Worm (Caenorhabditis elegans) whole organism, L4 larva: ENCODE data around the gene F47F2.1.

Source experiments
- D1046.2 ChIP-seq: fragments of 200-800 bp; sonication (Bioruptor generic); IDR thresholded peaks from 2 replicates; pipeline ENCODE4 v1.3.6; 2022; ENCODE audit warnings: missing genetic modification characterization, missing compliant biosample characterization
- F10B5.3 ChIP-seq: sonication (generic microtip); optimal IDR thresholded peaks from 2 replicates; lab custom pipeline; 2016; ENCODE audit warnings: mild to moderate bottlenecking, missing genetic modification characterization, missing compliant biosample characterization
- F44E2.7 ChIP-seq: fragments of 200-800 bp; sonication (Bioruptor generic); IDR thresholded peaks from 2 replicates; pipeline ENCODE4 v2.1.2; 2022; ENCODE audit warnings: missing genetic modification characterization, missing compliant biosample characterization
- R02D3.7 ChIP-seq: fragments of 150-350 bp; sonication (generic microtip); optimal IDR thresholded peaks from 3 replicates; lab custom pipeline; 2014; ENCODE audit warnings: missing biosample characterization, missing genetic modification characterization
- T20F7.1 ChIP-seq: fragments of 200-800 bp; sonication (Bioruptor generic); optimal IDR thresholded peaks from 2 replicates; lab custom pipeline; 2018; ENCODE audit warnings: mild to moderate bottlenecking, missing genetic modification characterization, missing compliant biosample characterization
- T26A8.4 ChIP-seq: fragments of 200-800 bp; sonication (Bioruptor generic); IDR thresholded peaks from 2 replicates; pipeline ENCODE4 v1.3.6; 2022; ENCODE audit warnings: missing genetic modification characterization, missing compliant biosample characterization
- Y48G9A.11 ChIP-seq: fragments of 200-800 bp; sonication (Bioruptor generic); IDR thresholded peaks from 2 replicates; pipeline ENCODE4 v1.3.6; 2022; ENCODE audit warnings: missing genetic modification reagents, missing genetic modification characterization, missing compliant biosample characterization
- ZK337.2 ChIP-seq: fragments of 200-800 bp; sonication (Bioruptor generic); IDR thresholded peaks from 2 replicates; pipeline ENCODE4 v1.3.6; 2022; ENCODE audit warnings: missing genetic modification reagents, missing genetic modification characterization, missing compliant biosample characterization
- aha-1 ChIP-seq: fragments of 150-350 bp; peaks from one replicate; lab custom pipeline; 2014; ENCODE audit warnings: missing biosample characterization, missing genetic modification characterization
- aly-2 ChIP-seq: sonication (generic microtip); optimal IDR thresholded peaks from 2 replicates; lab custom pipeline; 2018; ENCODE audit warnings: missing biosample characterization, missing genetic modification characterization
- ama-1 ChIP-seq: fragments of 150-350 bp; optimal IDR thresholded peaks from 2 replicates; lab custom pipeline; 2014; ENCODE audit warnings: inconsistent platforms, mixed read lengths
- arid-1 ChIP-seq: fragments of 200-800 bp; sonication (Bioruptor generic); conservative IDR thresholded peaks from 2 replicates; pipeline ENCODE4 v1.3.6; 2022; ENCODE audit warnings: missing genetic modification reagents, missing genetic modification characterization, missing compliant biosample characterization
- ceh-44 ChIP-seq: fragments of 200-800 bp; sonication (Bioruptor generic); IDR thresholded peaks from 2 replicates; pipeline ENCODE4 v1.3.6; 2022; ENCODE audit warnings: missing genetic modification reagents, missing genetic modification characterization, missing compliant biosample characterization
- ceh-82 ChIP-seq: sonication (generic microtip); optimal IDR thresholded peaks from 2 replicates; lab custom pipeline; 2017; ENCODE audit warnings: missing biosample characterization, missing genetic modification characterization
- dmd-6 ChIP-seq: fragments of 200-800 bp; sonication (Bioruptor generic); IDR thresholded peaks from 2 replicates; pipeline ENCODE4 v1.3.6; 2022; ENCODE audit warnings: missing genetic modification reagents, missing genetic modification characterization, missing compliant biosample characterization
- dmd-8 ChIP-seq: fragments of 200-800 bp; sonication (Bioruptor generic); IDR thresholded peaks from 2 replicates; pipeline ENCODE4 v1.3.6; 2022; ENCODE audit warnings: missing genetic modification characterization, missing compliant biosample characterization
- dpl-1 ChIP-seq: fragments of 150-350 bp; optimal IDR thresholded peaks from 2 replicates; lab custom pipeline; 2014; ENCODE audit warnings: missing biosample characterization, missing genetic modification reagents, missing genetic modification characterization
- egl-27 ChIP-seq: sonication (generic microtip); optimal IDR thresholded peaks from 3 replicates; lab custom pipeline; 2017; ENCODE audit warnings: missing biosample characterization, missing genetic modification reagents, missing genetic modification characterization
- hlh-11 ChIP-seq: fragments of 200-800 bp; sonication (Bioruptor generic); optimal IDR thresholded peaks from 2 replicates; lab custom pipeline; 2018; ENCODE audit warnings: mild to moderate bottlenecking, missing genetic modification characterization, missing compliant biosample characterization
- hlh-30 ChIP-seq: sonication (generic microtip); optimal IDR thresholded peaks from 2 replicates; lab custom pipeline; 2017; ENCODE audit warnings: antibody characterized with exemption, mild to moderate bottlenecking, missing genetic modification characterization, missing compliant biosample characterization; ENCODE audit not compliant: insufficient read depth
- hmg-1.1 ChIP-seq: fragments of 200-800 bp; sonication (Bioruptor generic); IDR thresholded peaks from 2 replicates; pipeline ENCODE4 v1.3.6; 2022; ENCODE audit warnings: missing genetic modification reagents, missing genetic modification characterization, missing compliant biosample characterization
- jun-1 ChIP-seq: fragments of 150-350 bp; optimal IDR thresholded peaks from 2 replicates; lab custom pipeline; 2014; ENCODE audit warnings: missing biosample characterization, missing genetic modification reagents, missing genetic modification characterization
- lin-1 ChIP-seq: fragments of 200-800 bp; sonication (Bioruptor generic); IDR thresholded peaks from 2 replicates; pipeline ENCODE4 v1.3.6; 2022; ENCODE audit warnings: missing genetic modification reagents, missing genetic modification characterization, missing compliant biosample characterization
- lin-29 ChIP-seq: fragments of 200-800 bp; sonication (Bioruptor generic); IDR thresholded peaks from 2 replicates; pipeline ENCODE4 v1.3.6; 2022; ENCODE audit warnings: missing genetic modification reagents, missing genetic modification characterization, missing compliant biosample characterization
- lin-39 ChIP-seq: fragments of 150-350 bp; optimal IDR thresholded peaks from 2 replicates; lab custom pipeline; 2014; ENCODE audit warnings: missing biosample characterization, missing genetic modification reagents, missing genetic modification characterization
- lsy-2 ChIP-seq, 2 experiments: fragments of 150-350 bp in 1 of 2; sonication (generic microtip) in 1 of 2; optimal IDR thresholded peaks; 2 replicates each; lab custom pipeline; 2014 to 2017; ENCODE audit warnings: missing biosample characterization in 2 of 2, missing genetic modification characterization in 2 of 2
- madf-9 ChIP-seq: fragments of 200-800 bp; sonication (Bioruptor generic); conservative IDR thresholded peaks from 2 replicates; pipeline ENCODE4 v1.3.6; 2022; ENCODE audit warnings: missing genetic modification reagents, missing genetic modification characterization, missing compliant biosample characterization
- mdl-1 ChIP-seq, 2 experiments: fragments of 150-350 bp in 1 of 2; sonication (generic microtip) in 1 of 2; optimal IDR thresholded peaks; 2 replicates each; lab custom pipeline; 2014 to 2017; ENCODE audit warnings: missing biosample characterization in 2 of 2, missing genetic modification characterization in 2 of 2
- mxl-2 ChIP-seq: fragments of 200-800 bp; sonication (Bioruptor generic); conservative IDR thresholded peaks from 2 replicates; pipeline ENCODE4 v1.3.6; 2022; ENCODE audit warnings: missing genetic modification reagents, missing genetic modification characterization, missing compliant biosample characterization
- mxl-3 ChIP-seq: fragments of 200-800 bp; sonication (Bioruptor generic); optimal IDR thresholded peaks from 2 replicates; lab custom pipeline; 2018; ENCODE audit warnings: mild to moderate bottlenecking, missing genetic modification characterization, missing compliant biosample characterization
- nhr-102 ChIP-seq: sonication (generic microtip); optimal IDR thresholded peaks from 2 replicates; lab custom pipeline; 2016; ENCODE audit warnings: mild to moderate bottlenecking, missing genetic modification characterization, moderate library complexity, missing compliant biosample characterization
- nhr-11 ChIP-seq: fragments of 150-350 bp; optimal IDR thresholded peaks from 2 replicates; lab custom pipeline; 2014; ENCODE audit warnings: missing biosample characterization, missing genetic modification characterization
- nhr-25 ChIP-seq: sonication (generic microtip); optimal IDR thresholded peaks from 2 replicates; lab custom pipeline; 2017; ENCODE audit warnings: missing genetic modification characterization, mild to moderate bottlenecking, missing compliant biosample characterization, antibody characterized with exemption, moderate library complexity, borderline replicate concordance; ENCODE audit not compliant: insufficient read depth
- nhr-28 ChIP-seq: fragments of 150-350 bp; optimal IDR thresholded peaks from 2 replicates; lab custom pipeline; 2014; ENCODE audit warnings: missing biosample characterization, missing genetic modification characterization
- nhr-42 ChIP-seq: fragments of 200-800 bp; sonication (Bioruptor generic); IDR thresholded peaks from 2 replicates; pipeline ENCODE4 v1.3.6; 2022; ENCODE audit warnings: missing genetic modification characterization, missing compliant biosample characterization
- nhr-48 ChIP-seq: sonication (generic microtip); optimal IDR thresholded peaks from 2 replicates; lab custom pipeline; 2016; ENCODE audit warnings: mild to moderate bottlenecking, missing genetic modification characterization, missing compliant biosample characterization
- nhr-76 ChIP-seq: fragments of 150-350 bp; optimal IDR thresholded peaks from 2 replicates; lab custom pipeline; 2014; ENCODE audit warnings: missing biosample characterization, missing genetic modification characterization
- pha-4 ChIP-seq, 2 experiments: fragments of 150-350 bp in 1 of 2; fragments of 200-800 bp in 1 of 2; sonication (Bioruptor generic) in 1 of 2; IDR thresholded peaks in 1 of 2; optimal IDR thresholded peaks in 1 of 2; 2 replicates each; pipeline versions ENCODE4 v1.3.6 to Lab custom; 2014 to 2022; ENCODE audit warnings: missing genetic modification characterization in 2 of 2, missing genetic modification reagents in 2 of 2, missing biosample characterization in 1 of 2, missing compliant biosample characterization in 1 of 2
- snpc-4 ChIP-seq: fragments of 150-350 bp; optimal IDR thresholded peaks from 2 replicates; lab custom pipeline; 2014; ENCODE audit warnings: missing biosample characterization, missing genetic modification characterization
- tag-97 ChIP-seq: fragments of 200-800 bp; sonication (Bioruptor generic); IDR thresholded peaks from 2 replicates; pipeline ENCODE4 v1.3.6; 2022; ENCODE audit warnings: missing genetic modification characterization, missing compliant biosample characterization
- tra-1 ChIP-seq: fragments of 200-800 bp; sonication (Bioruptor generic); IDR thresholded peaks from 2 replicates; pipeline ENCODE4 v1.3.6; 2022; ENCODE audit warnings: missing genetic modification reagents, missing genetic modification characterization, missing compliant biosample characterization
- unc-62 ChIP-seq, 3 experiments: fragments of 150-350 bp in 1 of 3; sonication (generic microtip); optimal IDR thresholded peaks in 2 of 3; peaks in 1 of 3; 1 replicate in 1 of 3; 2 replicates in 2 of 3; lab custom pipeline; 2014 to 2017; ENCODE audit warnings: missing biosample characterization in 3 of 3, missing genetic modification characterization in 3 of 3, missing genetic modification reagents in 3 of 3, missing genotype in 1 of 3
- zfp-3 ChIP-seq: fragments of 200-800 bp; sonication (Bioruptor generic); conservative IDR thresholded peaks from 2 replicates; pipeline ENCODE4 v1.3.6; 2022; ENCODE audit warnings: missing genetic modification reagents, missing genetic modification characterization, missing compliant biosample characterization
- zip-2 ChIP-seq: fragments of 150-350 bp; optimal IDR thresholded peaks from 2 replicates; lab custom pipeline; 2014; ENCODE audit warnings: missing biosample characterization, missing genetic modification characterization
- ztf-11 ChIP-seq: fragments of 150-350 bp; optimal IDR thresholded peaks from 2 replicates; lab custom pipeline; 2014; ENCODE audit warnings: missing biosample characterization, missing genetic modification characterization

The F47F2.1 gene

DNA sequence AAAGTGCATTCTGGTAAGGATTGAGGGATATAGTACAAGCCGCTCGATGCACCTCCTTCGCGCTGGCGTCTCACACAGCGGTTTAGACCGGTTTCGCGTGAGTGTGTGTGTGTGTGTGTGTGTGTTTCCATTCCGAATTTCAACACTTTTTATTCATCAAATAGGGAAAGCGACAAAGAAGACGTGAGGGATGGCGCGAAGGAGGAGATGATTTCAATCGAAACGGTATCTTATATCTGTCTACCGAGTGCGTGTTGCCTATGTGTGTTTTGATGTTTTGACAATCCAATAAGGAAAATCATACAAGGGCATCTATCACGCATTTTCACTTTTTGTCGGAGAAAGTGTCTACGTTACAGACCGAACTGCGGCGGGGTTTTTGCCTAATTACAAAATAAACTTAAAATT, 40.6 kb upstream of the F47F2.1 start:
- no peak for TF ChIP-seq F10B5.3 (tag; lab: Kevin White, UChicago)
- TF ChIP-seq mdl-1 (tag; optimal IDR thresholded peaks at IDR 0.05; lab: Kevin White, UChicago): peak in 1 of 2 experiments; percentile 17
- peak; percentile 99 for TF ChIP-seq aha-1 (tag; lab: Kevin White, UChicago)
- TF ChIP-seq unc-62 (GFP tag; optimal IDR thresholded peaks at IDR 0.05 in 1 of 2; lab: Kevin White, UChicago): peak in 1 of 2 experiments; percentile 5
- no peak for TF ChIP-seq unc-62 (tag; optimal IDR thresholded peaks at IDR 0.05; lab: Kevin White, UChicago)
- peak; percentile 84 for TF ChIP-seq nhr-48 (tag; lab: Kevin White, UChicago)
- TF ChIP-seq lsy-2 (tag; optimal IDR thresholded peaks at IDR 0.05; lab: Kevin White, UChicago): peak in 1 of 2 experiments; percentile 26
- TF ChIP-seq nhr-28 (tag; lab: Kevin White, UChicago): peak; percentile 56
- TF ChIP-seq mxl-3 (GFP tag; lab: Kevin White, UChicago): peak; percentile 53
- peak; percentile 5 for TF ChIP-seq dpl-1 (GFP tag; lab: Kevin White, UChicago)
- TF ChIP-seq dmd-6 (GFP tag; lab: Robert Waterston, UW): no peak
- TF ChIP-seq hlh-30: peak; percentile 31
- TF ChIP-seq nhr-102 (tag; lab: Kevin White, UChicago): no peak
- 0 out of 2 replicates have a peak, but pooled peaks have one; percentile 33 for TF ChIP-seq T26A8.4 (GFP tag; lab: Robert Waterston, UW)
- TF ChIP-seq mxl-2 (GFP tag; lab: Robert Waterston, UW): no peak
- peak; percentile 81 for TF ChIP-seq hlh-11 (tag; lab: Kevin White, UChicago)
- peak; percentile 16 for TF ChIP-seq nhr-25

DNA sequence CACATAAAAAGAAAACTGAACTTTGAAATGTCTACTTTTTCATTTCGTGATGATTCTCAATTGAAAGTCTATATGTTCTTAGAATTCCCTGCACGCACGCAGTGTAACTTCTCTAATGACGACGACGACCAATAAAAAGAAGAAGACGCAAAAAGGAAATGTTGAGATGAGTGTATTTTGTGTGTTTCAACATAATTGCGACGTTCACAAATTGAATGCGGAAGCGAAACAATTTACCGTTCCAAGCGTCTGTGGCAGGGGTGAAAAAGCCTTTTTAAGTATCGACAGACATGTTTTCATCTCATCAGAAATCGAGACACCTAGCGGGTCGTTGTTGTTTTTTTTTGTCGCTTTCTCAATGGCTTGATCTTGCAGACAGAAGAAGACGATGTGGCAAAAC, 39.7 kb upstream of the F47F2.1 start:
- TF ChIP-seq mxl-2 (GFP tag; lab: Robert Waterston, UW) (no peak), aly-2 (tag; lab: Kevin White, UChicago) (no peak), hlh-11 (tag; lab: Kevin White, UChicago) (no peak), zip-2 (tag; lab: Kevin White, UChicago) (no peak), unc-62 (GFP tag; optimal IDR thresholded peaks at IDR 0.05 in 1 of 2; lab: Kevin White, UChicago) (peak in 1 of 2 experiments; percentile 89), unc-62 (tag; optimal IDR thresholded peaks at IDR 0.05; lab: Kevin White, UChicago) (no peak), arid-1 (GFP tag; lab: Robert Waterston, UW) (no peak), dmd-8 (GFP tag; lab: Robert Waterston, UW) (no peak), nhr-76 (tag; lab: Kevin White, UChicago) (no peak), ceh-82 (tag; lab: Kevin White, UChicago) (no peak), ztf-11 (tag; lab: Kevin White, UChicago) (no peak), pha-4 (GFP tag; IDR thresholded peaks at IDR 0.05; lab: Robert Waterston, UW) (no peak), pha-4 (tag; optimal IDR thresholded peaks at IDR 0.05; lab: Kevin White, UChicago) (no peak), ceh-44 (GFP tag; lab: Robert Waterston, UW) (no peak), nhr-28 (tag; lab: Kevin White, UChicago) (no peak), egl-27 (tag; lab: Kevin White, UChicago) (no peak), hmg-1.1 (no peak), nhr-42 (GFP tag; lab: Robert Waterston, UW) (no peak), nhr-48 (tag; lab: Kevin White, UChicago) (peak; percentile 48)

DNA sequence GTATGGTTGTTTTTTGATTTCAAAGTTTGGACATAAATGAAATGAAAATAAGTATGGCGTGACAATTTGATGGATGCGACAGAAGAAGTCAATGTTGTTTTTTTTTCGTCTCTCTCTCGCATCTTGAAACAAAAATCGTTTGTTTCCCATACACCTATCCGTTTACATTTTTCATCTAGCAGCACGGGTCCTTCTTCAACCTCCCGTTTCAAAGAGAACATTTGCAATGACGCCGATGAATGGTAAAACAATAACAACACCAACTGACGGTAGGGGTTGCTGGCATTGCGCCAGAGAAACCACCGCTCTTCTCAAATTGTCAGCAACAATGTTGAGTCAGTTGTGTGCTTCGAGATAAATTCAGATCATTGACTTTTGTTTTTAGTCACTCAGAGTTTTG, 39.2 kb upstream of the F47F2.1 start:
- TF ChIP-seq mxl-2 (GFP tag; lab: Robert Waterston, UW) (no peak), nhr-11 (tag; lab: Kevin White, UChicago) (peak; percentile 91), D1046.2 (no peak), snpc-4 (tag; lab: Kevin White, UChicago) (no peak), tag-97 (GFP tag; lab: Robert Waterston, UW) (no peak), Y48G9A.11 (no peak), ama-1 (lab: Kevin White, UChicago) (no peak), hmg-1.1 (peak; percentile 21; the same call in 1 of the 2 replicates), zfp-3 (GFP tag; lab: Robert Waterston, UW) (no peak), mdl-1 (tag; optimal IDR thresholded peaks at IDR 0.05; lab: Kevin White, UChicago) (no peak), T20F7.1 (GFP tag; lab: Kevin White, UChicago) (peak; percentile 8), lin-39 (no peak), lin-29 (no peak), R02D3.7 (tag; lab: Kevin White, UChicago) (no peak), nhr-28 (tag; lab: Kevin White, UChicago) (peak; percentile 29), lin-1 (GFP tag; lab: Robert Waterston, UW) (peak; percentile 34; the same call in 1 of the 2 replicates), madf-9 (no peak), ZK337.2 (GFP tag; lab: Robert Waterston, UW) (no peak), unc-62 (GFP tag; optimal IDR thresholded peaks at IDR 0.05 in 1 of 2; lab: Kevin White, UChicago) (peak in 1 of 2 experiments; percentile 100), unc-62 (tag; optimal IDR thresholded peaks at IDR 0.05; lab: Kevin White, UChicago) (no peak), mxl-3 (GFP tag; lab: Kevin White, UChicago) (peak; percentile 14), F44E2.7 (GFP tag; lab: Robert Waterston, UW) (no peak), lsy-2 (tag; optimal IDR thresholded peaks at IDR 0.05; lab: Kevin White, UChicago) (peak in 1 of 2 experiments; percentile 36), tra-1 (GFP tag; lab: Robert Waterston, UW) (no peak), ceh-82 (tag; lab: Kevin White, UChicago) (no peak), jun-1 (tag; lab: Kevin White, UChicago) (no peak)
